Worm (Caenorhabditis elegans) whole organism, L2 larva: Measurements from ENCODE around the gene lipl-2.

Experiments used
- R02D3.7 ChIP-seq: fragments of 150-350 bp; optimal IDR thresholded peaks from 2 replicates; lab custom pipeline; 2014; ENCODE audit warnings: missing biosample characterization, missing genetic modification characterization
- ZK546.5 ChIP-seq: sonication (generic microtip); optimal IDR thresholded peaks from 2 replicates; lab custom pipeline; 2017; ENCODE audit warnings: missing biosample characterization, missing genetic modification characterization
- alr-1 ChIP-seq: fragments of 150-350 bp; optimal IDR thresholded peaks from 2 replicates; lab custom pipeline; 2014; ENCODE audit warnings: missing biosample characterization, missing genetic modification characterization
- ama-1 ChIP-seq: fragments of 150-350 bp; optimal IDR thresholded peaks from 2 replicates; lab custom pipeline; 2018; ENCODE audit warnings: inconsistent platforms
- blmp-1 ChIP-seq: sonication (generic microtip); optimal IDR thresholded peaks from 2 replicates; lab custom pipeline; 2017; ENCODE audit warnings: missing genetic modification characterization, mild to moderate bottlenecking, missing compliant biosample characterization, antibody characterized with exemption, moderate library complexity; ENCODE audit not compliant: insufficient read depth
- ceh-82 ChIP-seq: fragments of 150-350 bp; optimal IDR thresholded peaks from 2 replicates; lab custom pipeline; 2014; ENCODE audit warnings: missing biosample characterization, missing genetic modification characterization
- crh-2 ChIP-seq: sonication (generic microtip); optimal IDR thresholded peaks from 2 replicates; lab custom pipeline; 2017; ENCODE audit warnings: missing biosample characterization, missing genetic modification characterization
- dmd-4 ChIP-seq: sonication (generic microtip); optimal IDR thresholded peaks from 2 replicates; lab custom pipeline; 2017; ENCODE audit warnings: missing biosample characterization, missing genetic modification characterization
- egl-27 ChIP-seq: sonication (generic microtip); optimal IDR thresholded peaks from 3 replicates; lab custom pipeline; 2017; ENCODE audit warnings: missing biosample characterization, missing genetic modification reagents, missing genetic modification characterization
- elt-1 ChIP-seq: fragments of 150-350 bp; optimal IDR thresholded peaks from 2 replicates; lab custom pipeline; 2014; ENCODE audit warnings: missing biosample characterization, missing genetic modification characterization
- elt-3 ChIP-seq: sonication (generic microtip); optimal IDR thresholded peaks from 2 replicates; lab custom pipeline; 2017; ENCODE audit warnings: missing biosample characterization, missing genetic modification characterization
- fos-1 ChIP-seq: fragments of 150-350 bp; optimal IDR thresholded peaks from 2 replicates; lab custom pipeline; 2014; ENCODE audit warnings: missing biosample characterization, missing genetic modification characterization
- gmeb-1 ChIP-seq: fragments of 150-350 bp; optimal IDR thresholded peaks from 2 replicates; lab custom pipeline; 2014; ENCODE audit warnings: missing biosample characterization, missing genetic modification characterization
- lin-39 ChIP-seq: fragments of 150-350 bp; optimal IDR thresholded peaks from 2 replicates; lab custom pipeline; 2014; ENCODE audit warnings: missing biosample characterization, missing genetic modification reagents, missing genetic modification characterization
- lsy-2 ChIP-seq, 2 experiments: fragments of 150-350 bp in 1 of 2; sonication (generic microtip) in 1 of 2; optimal IDR thresholded peaks; 2 replicates each; lab custom pipeline; 2014 to 2017; ENCODE audit warnings: missing biosample characterization in 2 of 2, missing genetic modification characterization in 2 of 2
- mab-5 ChIP-seq: fragments of 150-350 bp; optimal IDR thresholded peaks from 2 replicates; lab custom pipeline; 2014; ENCODE audit warnings: missing biosample characterization, missing genetic modification characterization
- mbf-1 ChIP-seq: sonication (generic microtip); optimal IDR thresholded peaks from 2 replicates; lab custom pipeline; 2017; ENCODE audit warnings: missing biosample characterization, missing genetic modification characterization
- nhr-10 ChIP-seq: sonication (generic microtip); optimal IDR thresholded peaks from 2 replicates; lab custom pipeline; 2017; ENCODE audit warnings: missing biosample characterization, missing genetic modification characterization
- nhr-11 ChIP-seq: fragments of 150-350 bp; optimal IDR thresholded peaks from 2 replicates; lab custom pipeline; 2014; ENCODE audit warnings: missing biosample characterization, missing genetic modification characterization
- nhr-129 ChIP-seq: fragments of 150-350 bp; optimal IDR thresholded peaks from 2 replicates; lab custom pipeline; 2014; ENCODE audit warnings: missing biosample characterization, missing genetic modification characterization
- nhr-23 ChIP-seq: fragments of 150-350 bp; optimal IDR thresholded peaks from 2 replicates; lab custom pipeline; 2014; ENCODE audit warnings: missing biosample characterization, missing genetic modification reagents, missing genetic modification characterization
- nhr-237 ChIP-seq: fragments of 150-350 bp; optimal IDR thresholded peaks from 2 replicates; lab custom pipeline; 2014; ENCODE audit warnings: missing biosample characterization, missing genetic modification characterization
- nhr-25 ChIP-seq: fragments of 150-350 bp; sonication (generic microtip); optimal IDR thresholded peaks from 3 replicates; lab custom pipeline; 2014; ENCODE audit warnings: missing biosample characterization, missing genetic modification characterization
- nhr-6 ChIP-seq: fragments of 150-350 bp; optimal IDR thresholded peaks from 2 replicates; lab custom pipeline; 2014; ENCODE audit warnings: missing biosample characterization, missing genetic modification characterization
- nhr-77 ChIP-seq: fragments of 150-350 bp; optimal IDR thresholded peaks from 2 replicates; lab custom pipeline; 2014; ENCODE audit warnings: missing biosample characterization, missing genetic modification characterization
- peb-1 ChIP-seq: fragments of 150-350 bp; optimal IDR thresholded peaks from 2 replicates; lab custom pipeline; 2014; ENCODE audit warnings: missing biosample characterization, missing genetic modification characterization
- skn-1 ChIP-seq: sonication (generic microtip); optimal IDR thresholded peaks from 2 replicates; lab custom pipeline; 2017; ENCODE audit warnings: missing biosample characterization, missing genetic modification characterization
- sma-3 ChIP-seq: sonication (generic microtip); optimal IDR thresholded peaks from 2 replicates; lab custom pipeline; 2016; ENCODE audit warnings: missing genetic modification reagents, missing genetic modification characterization, missing compliant biosample characterization
- sma-9 ChIP-seq, 2 experiments: fragments of 150-350 bp in 1 of 2; sonication (generic microtip) in 1 of 2; optimal IDR thresholded peaks; 2 replicates each; lab custom pipeline; 2014 to 2016; ENCODE audit warnings: missing genetic modification characterization in 2 of 2, mild to moderate bottlenecking in 1 of 2, missing biosample characterization in 1 of 2, missing compliant biosample characterization in 1 of 2, missing genetic modification reagents in 1 of 2, moderate library complexity in 1 of 2
- snpc-4 ChIP-seq: fragments of 150-350 bp; optimal IDR thresholded peaks from 2 replicates; lab custom pipeline; 2014; ENCODE audit warnings: missing biosample characterization, missing genetic modification characterization
- unc-39 ChIP-seq: fragments of 150-350 bp; optimal IDR thresholded peaks from 2 replicates; lab custom pipeline; 2014; ENCODE audit warnings: missing biosample characterization, missing genetic modification characterization
- unc-55 ChIP-seq: fragments of 150-350 bp; sonication (generic microtip); optimal IDR thresholded peaks from 3 replicates; lab custom pipeline; 2014; ENCODE audit warnings: missing biosample characterization, missing genetic modification reagents, missing genetic modification characterization
- ztf-11 ChIP-seq: sonication (generic microtip); optimal IDR thresholded peaks from 2 replicates; lab custom pipeline; 2017; ENCODE audit warnings: missing biosample characterization, missing genetic modification characterization
- ztf-4 ChIP-seq: fragments of 150-350 bp; optimal IDR thresholded peaks from 2 replicates; lab custom pipeline; 2014; ENCODE audit warnings: missing biosample characterization, missing genetic modification characterization

Gene lipl-2

ce11 chrV:9791332-9791731 lies at the start of gene lipl-2:
lipl-2 (plus strand) TSS chrV:9791567.
- TF ChIP-seq crh-2 (tag; lab: Kevin White, UChicago) (peak; percentile 25), fos-1 (tag; lab: Kevin White, UChicago) (peak; percentile 26), nhr-6 (no peak), unc-39 (no peak), sma-9 (GFP tag; optimal IDR thresholded peaks at IDR 0.05; lab: Kevin White, UChicago) (peak; percentile 31), sma-9 (tag; optimal IDR thresholded peaks at IDR 0.05; lab: Kevin White, UChicago) (no peak)

ce11 chrV:9744934-9745333 lies 46.4 kb upstream of the lipl-2 start, which contains the start of gene F58E6.13:
F58E6.13 (plus strand) TSS chrV:9745234.
- TF ChIP-seq peb-1 (tag; lab: Kevin White, UChicago) (no peak), nhr-11 (tag; lab: Kevin White, UChicago) (no peak), ama-1 (lab: Kevin White, UChicago) (no peak), R02D3.7 (tag; lab: Kevin White, UChicago) (no peak), mab-5 (no peak), nhr-129 (tag; lab: Kevin White, UChicago) (no peak), unc-39 (no peak), elt-3 (tag; lab: Kevin White, UChicago) (no peak), unc-55 (GFP tag; lab: Kevin White, UChicago) (no peak), ceh-82 (no peak), snpc-4 (tag; lab: Kevin White, UChicago) (no peak), sma-3 (no peak), mbf-1 (tag; lab: Kevin White, UChicago) (no peak), nhr-25 (tag; lab: Kevin White, UChicago) (no peak), nhr-23 (tag; lab: Kevin White, UChicago) (no peak), lin-39 (tag; lab: Kevin White, UChicago) (no peak), skn-1 (tag; lab: Kevin White, UChicago) (no peak), gmeb-1 (tag; lab: Kevin White, UChicago) (no peak)

- TF ChIP-seq gmeb-1 (tag; lab: Kevin White, UChicago) (no peak), elt-1 (tag; lab: Kevin White, UChicago) (no peak), nhr-237 (tag; lab: Kevin White, UChicago) (no peak), alr-1 (tag; lab: Kevin White, UChicago) (no peak), unc-55 (GFP tag; lab: Kevin White, UChicago) (no peak), fos-1 (tag; lab: Kevin White, UChicago) (no peak), ztf-11 (no peak), crh-2 (tag; lab: Kevin White, UChicago) (no peak), ztf-4 (tag; lab: Kevin White, UChicago) (no peak), egl-27 (tag; lab: Kevin White, UChicago) (no peak), nhr-23 (tag; lab: Kevin White, UChicago) (no peak), unc-39 (no peak), sma-9 (GFP tag; optimal IDR thresholded peaks at IDR 0.05; lab: Kevin White, UChicago) (no peak), sma-9 (tag; optimal IDR thresholded peaks at IDR 0.05; lab: Kevin White, UChicago) (no peak), lsy-2 (tag; optimal IDR thresholded peaks at IDR 0.05; lab: Kevin White, UChicago) (no peak)
- TF ChIP-seq, all 48 proteins: peak for 0
These were observed 41.1 kb upstream of the lipl-2 start, which contains the start of gene F58E6.4 for ce11 chrV:9750308-9750707. F58E6.4 (minus strand) TSS chrV:9750408.

DNA sequence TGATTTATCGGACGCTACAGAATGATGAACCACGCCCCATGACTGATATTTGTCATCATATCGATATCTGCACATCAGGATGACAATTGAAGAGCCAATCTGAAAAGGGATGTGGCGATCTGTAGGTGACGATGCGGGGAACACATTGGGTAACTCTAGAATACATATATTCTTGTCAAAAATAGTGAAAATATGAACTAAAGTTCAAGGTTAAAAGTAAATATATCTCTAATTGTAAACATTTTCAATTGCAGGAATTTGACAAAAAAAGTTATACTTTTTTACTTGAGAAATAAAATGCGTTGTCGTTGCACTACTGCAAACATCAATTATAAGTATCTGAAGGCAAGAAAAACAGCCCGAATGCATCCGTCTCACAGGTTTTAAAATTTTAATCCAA lies 38.4 kb upstream of the lipl-2 start, which contains the start of gene F58E6.6:
F58E6.6 (minus strand) TSS at position 101 of the 400 bp plus-strand sequence.
- no peak for TF ChIP-seq fos-1 (tag; lab: Kevin White, UChicago)
- TF ChIP-seq mab-5 = no peak
- no peak for TF ChIP-seq crh-2 (tag; lab: Kevin White, UChicago)
- TF ChIP-seq nhr-6 = no peak
- no peak for TF ChIP-seq nhr-129 (tag; lab: Kevin White, UChicago)
- TF ChIP-seq sma-3 = no peak
- no peak for TF ChIP-seq snpc-4 (tag; lab: Kevin White, UChicago)
- no peak for TF ChIP-seq nhr-77 (tag; lab: Kevin White, UChicago)
- TF ChIP-seq gmeb-1 (tag; lab: Kevin White, UChicago) = no peak
- TF ChIP-seq unc-55 (GFP tag; lab: Kevin White, UChicago) = no peak
- no peak for TF ChIP-seq nhr-10
- TF ChIP-seq nhr-23 (tag; lab: Kevin White, UChicago) = no peak
- TF ChIP-seq lin-39 (tag; lab: Kevin White, UChicago) = no peak
- no peak for TF ChIP-seq ZK546.5 (tag; lab: Kevin White, UChicago)
- TF ChIP-seq dmd-4 (tag; lab: Kevin White, UChicago) = no peak
- no peak for TF ChIP-seq lsy-2 (tag; optimal IDR thresholded peaks at IDR 0.05; lab: Kevin White, UChicago)
- TF ChIP-seq blmp-1 = no peak
